Worm (Caenorhabditis elegans) whole organism, young adult: ENCODE results near the gene T13A10.2.

Experiments used
- F49E8.2 ChIP-seq: sonication (generic microtip); optimal IDR thresholded peaks from 3 replicates; lab custom pipeline; 2017; ENCODE audit warnings: missing genetic modification characterization, mild to moderate bottlenecking, missing compliant biosample characterization, antibody characterized with exemption, moderate library complexity; ENCODE audit not compliant: insufficient read depth
- Y56A3A.18 ChIP-seq: fragments of 200-800 bp; sonication (Bioruptor generic); IDR thresholded peaks from 2 replicates; pipeline ENCODE4 v1.3.6; 2022; ENCODE audit warnings: missing genetic modification reagents, missing genetic modification characterization, missing compliant biosample characterization
- Y67H2A.10 ChIP-seq: fragments of 200-800 bp; sonication (Bioruptor generic); conservative IDR thresholded peaks from 2 replicates; pipeline ENCODE4 v1.3.6; 2022; ENCODE audit warnings: missing genetic modification reagents, missing genetic modification characterization, missing compliant biosample characterization
- madf-10 ChIP-seq: sonication (generic microtip); optimal IDR thresholded peaks from 2 replicates; lab custom pipeline; 2016; ENCODE audit warnings: mild to moderate bottlenecking, missing genetic modification characterization, missing compliant biosample characterization
- madf-6 ChIP-seq: fragments of 200-800 bp; sonication (Bioruptor generic); IDR thresholded peaks from 2 replicates; pipeline ENCODE4 v1.3.6; 2022; ENCODE audit warnings: missing genetic modification reagents, missing genetic modification characterization, missing compliant biosample characterization
- mcd-1 ChIP-seq: fragments of 200-800 bp; sonication (Bioruptor generic); IDR thresholded peaks from 2 replicates; pipeline ENCODE4 v1.3.6; 2022; ENCODE audit warnings: missing genetic modification reagents, missing genetic modification characterization, missing compliant biosample characterization
- nfya-1 ChIP-seq: sonication (generic microtip); optimal IDR thresholded peaks from 2 replicates; lab custom pipeline; 2017; ENCODE audit warnings: antibody characterized with exemption, missing compliant biosample characterization, missing genetic modification characterization, borderline replicate concordance; ENCODE audit not compliant: insufficient read depth
- sea-2 ChIP-seq: fragments of 200-800 bp; sonication (Bioruptor generic); IDR thresholded peaks from 2 replicates; pipeline ENCODE4 v1.3.6; 2022; ENCODE audit warnings: missing genetic modification characterization, missing compliant biosample characterization
- snpc-3.4 ChIP-seq: sonication (generic microtip); optimal IDR thresholded peaks from 2 replicates; lab custom pipeline; 2017; ENCODE audit warnings: missing genetic modification characterization, mild to moderate bottlenecking, missing compliant biosample characterization, antibody characterized with exemption, moderate library complexity, missing genotype, missing genetic modification reagents
- sptf-2 ChIP-seq: fragments of 200-800 bp; sonication (Bioruptor generic); optimal IDR thresholded peaks from 2 replicates; lab custom pipeline; 2018; ENCODE audit warnings: mild to moderate bottlenecking, missing genetic modification characterization, missing compliant biosample characterization
- unc-130 ChIP-seq: sonication (generic microtip); optimal IDR thresholded peaks from 2 replicates; lab custom pipeline; 2016; ENCODE audit warnings: missing genetic modification reagents, missing genetic modification characterization, missing compliant biosample characterization

- TF ChIP-seq mcd-1 (no peak), nfya-1 (tag; lab: Kevin White, UChicago) (no peak), Y67H2A.10 (GFP tag; lab: Robert Waterston, UW) (no peak), F49E8.2 (tag; lab: Kevin White, UChicago) (no peak), Y56A3A.18 (no peak), sea-2 (no peak), madf-10 (tag; lab: Kevin White, UChicago) (no peak), unc-130 (no peak), sptf-2 (no peak), snpc-3.4 (tag; lab: Kevin White, UChicago) (no peak), madf-6 (GFP tag; lab: Robert Waterston, UW) (no peak)
These were observed 35.6 kb upstream of the T13A10.2 start for ce11 chrIV:6217503-6217902.
